Fruit fly (Drosophila melanogaster) whole organism, embryonic: ENCODE data around the gene Paf-AHalpha.

Experiments used
- Abd-B ChIP-seq: fragments of 200-800 bp; sonication (Bioruptor generic); optimal IDR thresholded peaks from 2 replicates; lab custom pipeline; 2018; ENCODE audit warnings: missing biosample characterization, mild to moderate bottlenecking, missing genetic modification characterization, moderate library complexity
- Asciz ChIP-seq: fragments of 200-800 bp; sonication (Bioruptor generic); optimal IDR thresholded peaks from 2 replicates; lab custom pipeline; 2017; ENCODE audit warnings: missing biosample characterization, mild to moderate bottlenecking, missing genetic modification characterization, missing genetic modification reagents
- Atf6 ChIP-seq: fragments of 200-800 bp; sonication (Bioruptor generic); IDR thresholded peaks from 2 replicates; pipeline ENCODE4 v1.3.6; 2022; ENCODE audit warnings: missing biosample characterization, missing genetic modification characterization
- BEAF-32 ChIP-seq: fragments of 200-800 bp; sonication (Bioruptor generic); optimal IDR thresholded peaks from 3 replicates; lab custom pipeline; 2017; ENCODE audit warnings: missing biosample characterization, missing genetic modification characterization, mild to moderate bottlenecking, moderate library complexity, missing genetic modification reagents
- Blimp-1 ChIP-seq: fragments of 200-800 bp; sonication (Bioruptor generic); optimal IDR thresholded peaks from 3 replicates; lab custom pipeline; 2018; ENCODE audit warnings: missing biosample characterization, missing genetic modification characterization, mild to moderate bottlenecking, moderate library complexity, missing genetic modification reagents
- BtbVII ChIP-seq: fragments of 200-800 bp; sonication (Bioruptor generic); optimal IDR thresholded peaks from 3 replicates; lab custom pipeline; 2017; ENCODE audit warnings: missing biosample characterization, mild to moderate bottlenecking, missing genetic modification characterization
- CG10147 ChIP-seq: fragments of 200-800 bp; sonication (Bioruptor generic); optimal IDR thresholded peaks from 2 replicates; lab custom pipeline; 2019; ENCODE audit warnings: missing biosample characterization, mild to moderate bottlenecking, missing genetic modification characterization, moderate library complexity
- CG10654 ChIP-seq: fragments of 200-800 bp; sonication (Bioruptor generic); optimal IDR thresholded peaks from 2 replicates; lab custom pipeline; 2016; ENCODE audit warnings: missing biosample characterization, missing genetic modification characterization
- CG1233 ChIP-seq: fragments of 200-800 bp; sonication (Bioruptor generic); optimal IDR thresholded peaks from 4 replicates; lab custom pipeline; 2018; ENCODE audit warnings: missing biosample characterization, mild to moderate bottlenecking, missing genetic modification characterization
- CG12391 ChIP-seq: fragments of 200-800 bp; sonication (Bioruptor generic); optimal IDR thresholded peaks from 3 replicates; lab custom pipeline; 2018; ENCODE audit warnings: missing biosample characterization, mild to moderate bottlenecking, missing genetic modification characterization, moderate library complexity
- CG13894 ChIP-seq: fragments of 200-800 bp; sonication (Bioruptor generic); optimal IDR thresholded peaks from 3 replicates; lab custom pipeline; 2018; ENCODE audit warnings: missing biosample characterization, mild to moderate bottlenecking, missing genetic modification characterization, moderate library complexity
- CG1529 ChIP-seq: fragments of 200-800 bp; sonication (Bioruptor generic); optimal IDR thresholded peaks from 3 replicates; lab custom pipeline; 2018; ENCODE audit warnings: missing biosample characterization, missing genetic modification characterization
- CG15514 ChIP-seq: fragments of 200-800 bp; sonication (Bioruptor generic); optimal IDR thresholded peaks from 3 replicates; lab custom pipeline; 2017; ENCODE audit warnings: missing biosample characterization, missing genetic modification characterization, mild to moderate bottlenecking, moderate library complexity, missing genetic modification reagents
- CG1603 ChIP-seq: fragments of 200-800 bp; sonication (Bioruptor generic); optimal IDR thresholded peaks from 2 replicates; lab custom pipeline; 2019; ENCODE audit warnings: missing biosample characterization, mild to moderate bottlenecking, missing genetic modification characterization, moderate library complexity
- CG17361 ChIP-seq: fragments of 200-800 bp; sonication (Bioruptor generic); IDR thresholded peaks from 3 replicates; pipeline ENCODE4 v1.3.6; 2022; ENCODE audit warnings: missing biosample characterization, missing genetic modification characterization
- CG18599 ChIP-seq: fragments of 200-800 bp; sonication (Bioruptor generic); optimal IDR thresholded peaks from 3 replicates; lab custom pipeline; 2017; ENCODE audit warnings: missing biosample characterization, missing genetic modification characterization, mild to moderate bottlenecking, moderate library complexity, missing genetic modification reagents
- CG30403 ChIP-seq: fragments of 200-800 bp; sonication (Bioruptor generic); optimal IDR thresholded peaks from 3 replicates; lab custom pipeline; 2016; ENCODE audit warnings: missing biosample characterization, missing genetic modification characterization
- CG34224 ChIP-seq: fragments of 200-800 bp; sonication (Bioruptor generic); IDR thresholded peaks from 3 replicates; pipeline ENCODE4 v1.3.6; 2022; ENCODE audit warnings: missing biosample characterization, missing genetic modification characterization; ENCODE audit not compliant: partially characterized antibody
- CG6689 ChIP-seq: fragments of 200-800 bp; sonication (Bioruptor generic); IDR thresholded peaks from 2 replicates; pipeline ENCODE4 v1.3.6; 2022; ENCODE audit warnings: missing biosample characterization, missing genetic modification characterization
- CG8478 ChIP-seq: fragments of >200 bp; optimal IDR thresholded peaks from 2 replicates; lab custom pipeline; 2018
- CG8944 ChIP-seq: fragments of 200-800 bp; sonication (Bioruptor generic); optimal IDR thresholded peaks from 3 replicates; lab custom pipeline; 2016; ENCODE audit warnings: missing biosample characterization, missing genetic modification characterization
- CoRest ChIP-seq: fragments of 200-800 bp; sonication (Bioruptor generic); optimal IDR thresholded peaks from 3 replicates; lab custom pipeline; 2018; ENCODE audit warnings: missing biosample characterization, mild to moderate bottlenecking, missing genetic modification characterization, moderate library complexity
- D19A ChIP-seq: fragments of 200-800 bp; optimal IDR thresholded peaks from 3 replicates; lab custom pipeline; 2019; ENCODE audit warnings: missing biosample characterization, mild to moderate bottlenecking, missing genetic modification characterization, moderate library complexity
- Dek ChIP-seq: fragments of 200-800 bp; sonication (Bioruptor generic); optimal IDR thresholded peaks from 3 replicates; lab custom pipeline; 2019; ENCODE audit warnings: missing biosample characterization, mild to moderate bottlenecking, missing genetic modification characterization, moderate library complexity
- Dip2 ChIP-seq: fragments of 200-800 bp; sonication (Bioruptor generic); IDR thresholded peaks from 2 replicates; pipeline ENCODE4 v1.3.6; 2022; ENCODE audit warnings: missing biosample characterization, missing genetic modification characterization
- Dll ChIP-seq: fragments of 200-800 bp; sonication (Bioruptor generic); IDR thresholded peaks from 4 replicates; pipeline ENCODE4 v1.3.6; 2022; ENCODE audit warnings: missing biosample characterization, missing genetic modification characterization; ENCODE audit not compliant: partially characterized antibody
- Doc2 ChIP-seq: fragments of 200-800 bp; sonication (Bioruptor generic); IDR thresholded peaks from 2 replicates; pipeline ENCODE4 v1.3.6; 2022; ENCODE audit warnings: missing biosample characterization, missing genetic modification characterization
- Ets97D ChIP-seq: fragments of 200-800 bp; sonication (Bioruptor generic); optimal IDR thresholded peaks from 3 replicates; lab custom pipeline; 2016; ENCODE audit warnings: missing biosample characterization, missing genetic modification characterization
- Jarid2 ChIP-seq: fragments of 200-800 bp; sonication (Bioruptor generic); optimal IDR thresholded peaks from 3 replicates; lab custom pipeline; 2017; ENCODE audit warnings: mild to moderate bottlenecking, missing biosample characterization, missing genetic modification reagents, missing genetic modification characterization
- Lim3 ChIP-seq: fragments of 200-800 bp; sonication (Bioruptor generic); IDR thresholded peaks from 2 replicates; pipeline ENCODE4 v1.3.6; 2022; ENCODE audit warnings: missing biosample characterization, missing genetic modification characterization
- Meics ChIP-seq: fragments of 200-800 bp; sonication (Bioruptor generic); optimal IDR thresholded peaks from 2 replicates; lab custom pipeline; 2017; ENCODE audit warnings: missing biosample characterization, mild to moderate bottlenecking, missing genetic modification characterization
- abd-A ChIP-seq: fragments of 200-800 bp; sonication (Bioruptor generic); optimal IDR thresholded peaks from 3 replicates; lab custom pipeline; 2019; ENCODE audit warnings: missing biosample characterization, mild to moderate bottlenecking, missing genetic modification characterization, moderate library complexity
- amos ChIP-seq: fragments of 200-800 bp; sonication (Bioruptor generic); IDR thresholded peaks from 2 replicates; pipeline ENCODE4 v1.3.6; 2022; ENCODE audit warnings: missing biosample characterization, missing genetic modification characterization; ENCODE audit not compliant: partially characterized antibody
- cg ChIP-seq: fragments of 200-800 bp; sonication (Bioruptor generic); optimal IDR thresholded peaks from 3 replicates; lab custom pipeline; 2019; ENCODE audit warnings: missing biosample characterization, mild to moderate bottlenecking, missing genetic modification characterization, moderate library complexity
- exex ChIP-seq: fragments of 200-800 bp; sonication (Bioruptor generic); optimal IDR thresholded peaks from 4 replicates; lab custom pipeline; 2018; ENCODE audit warnings: missing biosample characterization, mild to moderate bottlenecking, missing genetic modification characterization, moderate library complexity
- gfzf ChIP-seq: fragments of 200-800 bp; sonication (Bioruptor generic); optimal IDR thresholded peaks from 2 replicates; lab custom pipeline; 2016; ENCODE audit warnings: missing biosample characterization, mild to moderate bottlenecking, missing genetic modification characterization, moderate library complexity
- lbe ChIP-seq: fragments of 200-800 bp; sonication (Bioruptor generic); optimal IDR thresholded peaks from 2 replicates; lab custom pipeline; 2016; ENCODE audit warnings: missing biosample characterization, mild to moderate bottlenecking, missing genetic modification characterization
- lilli ChIP-seq: fragments of 200-800 bp; sonication (Bioruptor generic); optimal IDR thresholded peaks from 3 replicates; lab custom pipeline; 2016; ENCODE audit warnings: missing biosample characterization, missing genetic modification characterization
- lmd ChIP-seq: fragments of 200-800 bp; sonication (Bioruptor generic); IDR thresholded peaks from 2 replicates; pipeline ENCODE4 v1.3.6; 2022; ENCODE audit warnings: missing biosample characterization, missing genetic modification characterization
- lola ChIP-seq, 3 experiments: fragments of >200 bp in 2 of 3; fragments of 200-800 bp in 1 of 3; sonication (Bioruptor generic) in 1 of 3; optimal IDR thresholded peaks; 2 replicates each; lab custom pipeline; 2017 to 2019; ENCODE audit warnings: missing biosample characterization in 3 of 3, missing genetic modification characterization in 3 of 3, mild to moderate bottlenecking in 1 of 3, moderate library complexity in 1 of 3
- mam ChIP-seq: fragments of 200-800 bp; sonication (Bioruptor generic); optimal IDR thresholded peaks from 3 replicates; lab custom pipeline; 2016; ENCODE audit warnings: missing biosample characterization, missing genetic modification characterization
- psq ChIP-seq: fragments of 200-800 bp; sonication (Bioruptor generic); optimal IDR thresholded peaks from 2 replicates; lab custom pipeline; 2017; ENCODE audit warnings: missing biosample characterization, missing genetic modification characterization
- pzg ChIP-seq: fragments of 200-800 bp; sonication (Bioruptor generic); optimal IDR thresholded peaks from 3 replicates; lab custom pipeline; 2018; ENCODE audit warnings: missing biosample characterization, mild to moderate bottlenecking, missing genetic modification characterization, moderate library complexity
- rib ChIP-seq: fragments of 200-800 bp; sonication (Bioruptor generic); IDR thresholded peaks from 2 replicates; pipeline ENCODE4 v1.3.6; 2022; ENCODE audit warnings: missing biosample characterization, missing genetic modification characterization
- sd ChIP-seq: fragments of 200-800 bp; sonication (Bioruptor generic); optimal IDR thresholded peaks from 3 replicates; lab custom pipeline; 2018; ENCODE audit warnings: missing biosample characterization, mild to moderate bottlenecking, missing genetic modification characterization, moderate library complexity
- so ChIP-seq: fragments of 200-800 bp; sonication (Bioruptor generic); IDR thresholded peaks from 3 replicates; pipeline ENCODE4 v1.3.6; 2022; ENCODE audit warnings: missing biosample characterization, missing genetic modification characterization
- tgo ChIP-seq: fragments of 200-800 bp; sonication (Bioruptor generic); IDR thresholded peaks from 3 replicates; pipeline ENCODE4 v1.3.6; 2022; ENCODE audit warnings: missing biosample characterization, missing genetic modification characterization
- trem ChIP-seq: fragments of 200-800 bp; optimal IDR thresholded peaks from 3 replicates; lab custom pipeline; 2019; ENCODE audit warnings: missing biosample characterization, mild to moderate bottlenecking, missing genetic modification characterization, moderate library complexity

Gene Paf-AHalpha

dm6 chrX:15803764-15804563, 18.6 kb upstream of the Paf-AHalpha start, which contains the start of the genes PGRP-LE and sd (continued):
- TF ChIP-seq Dll (GFP tag; lab: Robert Waterston, UW) (no peak; the same call in 3 of the 4 replicates), CG8944 (GFP tag; lab: Kevin White, UChicago) (no peak), BEAF-32 (GFP tag; lab: Kevin White, UChicago) (peak; percentile 34), CG10147 (GFP tag; lab: Kevin White, UChicago) (peak; percentile 8), amos (GFP tag; lab: Robert Waterston, UW) (peak; percentile 21; the same call in 1 of the 2 replicates), Blimp-1 (GFP tag; lab: Kevin White, UChicago) (peak; percentile 30), so (GFP tag; lab: Robert Waterston, UW) (no peak), lmd (no peak), Jarid2 (GFP tag; lab: Kevin White, UChicago) (peak; percentile 78), CG12391 (tag; lab: Kevin White, UChicago) (peak; percentile 18), CG34224 (GFP tag; lab: Robert Waterston, UW) (peak; percentile 54; the same call in 2 of the 3 replicates), D19A (no peak), exex (tag; lab: Kevin White, UChicago) (no peak), Abd-B (GFP tag; lab: Kevin White, UChicago) (no peak), tgo (GFP tag; lab: Robert Waterston, UW) (no peak), CG15514 (GFP tag; lab: Kevin White, UChicago) (peak; percentile 83), abd-A (tag; lab: Kevin White, UChicago) (peak; percentile 66), Ets97D (GFP tag; lab: Kevin White, UChicago) (peak; percentile 2), trem (tag; lab: Kevin White, UChicago) (no peak), BtbVII (peak; percentile 2), mam (GFP tag; lab: Kevin White, UChicago) (peak; percentile 8), Dek (tag; lab: Kevin White, UChicago) (no peak), Atf6 (peak; percentile 7; the same call in 1 of the 2 replicates), lilli (GFP tag; lab: Kevin White, UChicago) (peak; percentile 2), psq (GFP tag; lab: Kevin White, UChicago) (no peak), Meics (GFP tag; lab: Kevin White, UChicago) (no peak), CG1529 (no peak), CG1603 (tag; lab: Kevin White, UChicago) (peak; percentile 18), rib (GFP tag; lab: Robert Waterston, UW) (0 out of 2 replicates have a peak, but pooled peaks have one; percentile 33), CG6689 (GFP tag; lab: Robert Waterston, UW) (no peak), sd (peak; percentile 48), CG13894 (tag; lab: Kevin White, UChicago) (peak; percentile 11), cg (peak; percentile 54), CG17361 (GFP tag; lab: Robert Waterston, UW) (no peak), CG30403 (GFP tag; lab: Kevin White, UChicago) (no peak), pzg (GFP tag; lab: Kevin White, UChicago) (peak; percentile 16), Dip2 (GFP tag; lab: Robert Waterston, UW) (no peak), gfzf (GFP tag; lab: Kevin White, UChicago) (peak; percentile 43), Doc2 (GFP tag; lab: Robert Waterston, UW) (no peak), CoRest (tag; lab: Kevin White, UChicago) (peak; percentile 12), lola (GFP tag; optimal IDR thresholded peaks at IDR 0.05; lab: Kevin White, UChicago) (peak in 1 of 3 experiments; percentile 16), lbe (GFP tag; lab: Kevin White, UChicago) (peak; percentile 79), CG8478 (no peak), CG1233 (no peak), Asciz (GFP tag; lab: Kevin White, UChicago) (no peak), Lim3 (GFP tag; lab: Robert Waterston, UW) (no peak), CG10654 (GFP tag; lab: Kevin White, UChicago) (no peak), CG18599 (GFP tag; lab: Kevin White, UChicago) (no peak)
